Worm (Caenorhabditis elegans) whole organism, early embryonic: ENCODE results near the gene Y11D7A.5.
"Not testable (repeated sequence)": the region's sequence is repeated elsewhere in the genome, so short reads cannot be mapped to it uniquely, and the experiment has no call there.

Experiments
- B0310.2 ChIP-seq: sonication (generic microtip); optimal IDR thresholded peaks from 2 replicates; lab custom pipeline; 2016; ENCODE audit warnings: mild to moderate bottlenecking, missing genetic modification characterization, missing compliant biosample characterization
- F13C5.2 ChIP-seq: sonication (generic microtip); optimal IDR thresholded peaks from 2 replicates; lab custom pipeline; 2017; ENCODE audit warnings: mild to moderate bottlenecking, missing genetic modification characterization, inconsistent platforms, missing compliant biosample characterization
- aly-1 ChIP-seq: sonication (generic microtip); optimal IDR thresholded peaks from 2 replicates; lab custom pipeline; 2016; ENCODE audit warnings: missing genetic modification characterization, missing compliant biosample characterization
- ama-1 ChIP-seq: fragments of 150-350 bp; optimal IDR thresholded peaks from 2 replicates; lab custom pipeline; 2014
- ets-7 ChIP-seq: sonication (generic microtip); optimal IDR thresholded peaks from 2 replicates; lab custom pipeline; 2016; ENCODE audit warnings: missing genotype, missing genetic modification characterization, missing compliant biosample characterization
- flt-1 ChIP-seq: fragments of 200-800 bp; sonication (Bioruptor generic); IDR thresholded peaks from 2 replicates; pipeline ENCODE4 v1.3.6; 2022; ENCODE audit warnings: missing genetic modification characterization, missing compliant biosample characterization
- scrt-1 ChIP-seq: fragments of 200-800 bp; sonication (Bioruptor generic); IDR thresholded peaks from 2 replicates; pipeline ENCODE4 v1.3.6; 2022; ENCODE audit warnings: missing genetic modification characterization, missing compliant biosample characterization
- tbx-11 ChIP-seq: fragments of 200-800 bp; sonication (Bioruptor generic); IDR thresholded peaks from 2 replicates; pipeline ENCODE4 v1.3.6; 2022; ENCODE audit warnings: missing genetic modification characterization, missing compliant biosample characterization

DNA sequence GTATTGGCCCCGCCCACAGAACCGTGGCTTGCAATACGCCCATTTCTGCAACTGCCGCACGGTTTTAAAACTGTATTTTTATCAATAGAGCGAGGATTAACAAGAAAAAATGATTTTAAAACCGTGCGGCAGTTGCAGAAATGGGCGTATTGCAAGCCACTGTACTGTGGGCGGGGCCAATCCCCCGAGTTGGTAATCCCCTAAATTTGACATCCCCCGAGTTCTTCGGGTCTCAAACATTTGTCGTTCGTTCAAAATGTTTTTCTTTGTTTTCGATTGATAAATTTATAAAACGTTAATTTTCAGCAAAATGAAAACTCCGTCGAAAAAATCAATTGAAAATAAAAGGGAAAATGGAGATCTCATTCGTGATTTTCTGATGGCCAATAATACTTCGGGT is 3.9 kb upstream of the Y11D7A.5 start, which contains the start of gene Y11D7A.7:
- not testable (repeated sequence) for TF ChIP-seq flt-1; ama-1 (lab: Kevin White, UChicago); scrt-1 (GFP tag; lab: Robert Waterston, UW); B0310.2 (tag; lab: Kevin White, UChicago); F13C5.2 (tag; lab: Kevin White, UChicago); aly-1 (tag; lab: Kevin White, UChicago); ets-7; tbx-11 (GFP tag; lab: Robert Waterston, UW)
